Fruit fly (Drosophila melanogaster): ENCODE results near the gene CG32512.

DNA sequence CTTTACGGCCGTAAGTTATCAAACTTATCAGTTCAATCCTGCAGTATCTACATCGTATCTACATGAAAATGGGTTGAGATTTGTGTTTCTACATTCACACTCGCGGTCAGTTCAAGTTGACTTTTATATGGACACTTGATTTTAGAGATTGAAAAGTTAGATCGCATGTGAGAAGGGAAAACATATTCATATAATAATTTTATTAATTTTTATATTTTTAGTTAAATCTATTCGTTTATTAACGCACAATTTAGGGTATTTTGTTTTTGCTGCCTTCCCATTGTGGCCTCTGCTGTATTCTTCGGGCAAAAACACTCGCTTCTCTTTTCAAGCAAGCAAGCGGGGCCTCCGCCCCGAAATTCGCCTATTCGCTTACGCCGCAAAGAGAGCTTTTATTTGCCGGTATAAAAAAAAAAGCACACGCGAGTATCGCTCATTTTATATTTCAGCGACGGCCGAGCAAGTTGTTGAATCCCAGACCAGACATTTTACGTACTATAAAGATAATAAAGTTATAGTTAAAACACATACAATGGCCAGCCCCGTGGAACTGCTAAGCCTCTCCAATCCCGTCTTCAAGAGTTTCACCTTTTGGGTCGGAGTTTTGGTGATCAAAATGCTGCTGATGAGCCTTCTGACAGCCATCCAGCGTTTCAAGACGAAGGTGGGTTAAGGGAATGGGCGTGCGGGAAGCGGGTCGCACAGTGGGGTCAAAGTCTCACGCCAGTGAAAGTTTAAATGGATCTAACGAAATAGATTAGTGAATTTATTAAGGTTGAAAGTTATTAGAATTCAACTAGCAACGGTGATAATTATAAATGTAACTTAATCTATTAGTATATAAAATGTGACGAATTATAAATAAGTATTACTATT, 24.5 kb downstream of the CG32512 start:
- TF ChIP-seq CG8478 (optimal IDR thresholded peaks at IDR 0.05) (no peak), CTCF (optimal IDR thresholded peaks at IDR 0.05) (no peak)
